Worm (Caenorhabditis elegans) whole organism, midembryonic: ENCODE measurements around the gene tsen-2.

ENCODE experiments used
- T22C8.4 ChIP-seq: fragments of 200-800 bp; sonication (Bioruptor generic); IDR thresholded peaks from 2 replicates; pipeline ENCODE4 v1.3.6; 2022; ENCODE audit warnings: missing genetic modification characterization, missing compliant biosample characterization
- cog-1 ChIP-seq: sonication (generic microtip); optimal IDR thresholded peaks from 2 replicates; lab custom pipeline; 2016; ENCODE audit warnings: missing genetic modification characterization, missing compliant biosample characterization
- klf-2 ChIP-seq: fragments of 200-800 bp; sonication (Bioruptor generic); conservative IDR thresholded peaks from 2 replicates; pipeline ENCODE4 v1.3.6; 2022; ENCODE audit warnings: missing genetic modification reagents, missing genetic modification characterization, missing compliant biosample characterization
- med-1 ChIP-seq: sonication (generic microtip); optimal IDR thresholded peaks from 2 replicates; lab custom pipeline; 2017; ENCODE audit warnings: missing genetic modification characterization, mild to moderate bottlenecking, missing compliant biosample characterization, antibody characterized with exemption, missing genetic modification reagents; ENCODE audit not compliant: insufficient read depth

DNA sequence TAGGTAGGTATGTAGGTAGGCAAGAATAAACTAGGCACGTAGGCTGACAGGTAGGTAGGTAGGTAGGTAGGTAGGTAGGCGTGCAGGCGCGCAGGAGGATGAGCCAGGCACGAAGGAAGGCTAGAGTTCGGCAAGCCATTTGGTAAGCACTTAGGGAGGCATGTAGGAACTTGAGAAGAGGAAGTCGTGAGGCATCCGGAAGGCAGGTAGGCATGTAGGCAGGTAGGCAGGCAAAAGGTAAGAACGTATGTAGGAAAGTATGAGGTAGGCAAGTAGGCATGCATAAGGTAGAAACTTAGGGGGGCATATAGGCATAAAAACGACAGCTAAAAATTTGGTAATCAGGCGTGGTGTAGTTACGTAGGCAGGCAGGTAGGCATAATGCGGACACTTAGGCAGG lies 21.9 kb downstream of the tsen-2 start:
- TF ChIP-seq klf-2 (GFP tag; lab: Robert Waterston, UW) = no peak
- TF ChIP-seq cog-1 = no peak
- no peak for TF ChIP-seq T22C8.4 (GFP tag; lab: Robert Waterston, UW)
- no peak for TF ChIP-seq med-1 (GFP tag; lab: Kevin White, UChicago)
